Worm (Caenorhabditis elegans) whole organism, L2 larva: ENCODE results near the gene ttr-3.

Experiments
- C34F6.9 ChIP-seq: fragments of 150-350 bp; optimal IDR thresholded peaks from 2 replicates; lab custom pipeline; 2014; ENCODE audit warnings: missing biosample characterization, missing genetic modification characterization
- F13H6.1 ChIP-seq: sonication (generic microtip); optimal IDR thresholded peaks from 2 replicates; lab custom pipeline; 2016; ENCODE audit warnings: missing genetic modification characterization, missing compliant biosample characterization
- Y55F3AM.14 ChIP-seq: fragments of 200-800 bp; sonication (Bioruptor generic); optimal IDR thresholded peaks from 2 replicates; lab custom pipeline; 2018; ENCODE audit warnings: mild to moderate bottlenecking, missing genetic modification characterization, missing compliant biosample characterization
- ama-1 ChIP-seq: fragments of 150-350 bp; optimal IDR thresholded peaks from 2 replicates; lab custom pipeline; 2018; ENCODE audit warnings: inconsistent platforms
- blmp-1 ChIP-seq: sonication (generic microtip); optimal IDR thresholded peaks from 2 replicates; lab custom pipeline; 2017; ENCODE audit warnings: missing genetic modification characterization, mild to moderate bottlenecking, missing compliant biosample characterization, antibody characterized with exemption, moderate library complexity; ENCODE audit not compliant: insufficient read depth
- crh-2 ChIP-seq: sonication (generic microtip); optimal IDR thresholded peaks from 2 replicates; lab custom pipeline; 2017; ENCODE audit warnings: missing biosample characterization, missing genetic modification characterization
- dmd-4 ChIP-seq: sonication (generic microtip); optimal IDR thresholded peaks from 2 replicates; lab custom pipeline; 2017; ENCODE audit warnings: missing biosample characterization, missing genetic modification characterization
- egl-27 ChIP-seq: sonication (generic microtip); optimal IDR thresholded peaks from 3 replicates; lab custom pipeline; 2017; ENCODE audit warnings: missing biosample characterization, missing genetic modification reagents, missing genetic modification characterization
- elt-1 ChIP-seq: fragments of 150-350 bp; optimal IDR thresholded peaks from 2 replicates; lab custom pipeline; 2014; ENCODE audit warnings: missing biosample characterization, missing genetic modification characterization
- elt-3 ChIP-seq: sonication (generic microtip); optimal IDR thresholded peaks from 2 replicates; lab custom pipeline; 2017; ENCODE audit warnings: missing biosample characterization, missing genetic modification characterization
- fos-1 ChIP-seq: fragments of 150-350 bp; optimal IDR thresholded peaks from 2 replicates; lab custom pipeline; 2014; ENCODE audit warnings: missing biosample characterization, missing genetic modification characterization
- gmeb-1 ChIP-seq: fragments of 150-350 bp; optimal IDR thresholded peaks from 2 replicates; lab custom pipeline; 2014; ENCODE audit warnings: missing biosample characterization, missing genetic modification characterization
- lin-13 ChIP-seq: fragments of 150-350 bp; optimal IDR thresholded peaks from 2 replicates; lab custom pipeline; 2014; ENCODE audit warnings: missing biosample characterization, missing genetic modification reagents, missing genetic modification characterization
- mab-5 ChIP-seq: fragments of 150-350 bp; optimal IDR thresholded peaks from 2 replicates; lab custom pipeline; 2014; ENCODE audit warnings: missing biosample characterization, missing genetic modification characterization
- mbf-1 ChIP-seq: sonication (generic microtip); optimal IDR thresholded peaks from 2 replicates; lab custom pipeline; 2017; ENCODE audit warnings: missing biosample characterization, missing genetic modification characterization
- mdl-1 ChIP-seq, 2 experiments: fragments of 150-350 bp in 1 of 2; sonication (generic microtip) in 1 of 2; optimal IDR thresholded peaks; 2 replicates each; lab custom pipeline; 2017; ENCODE audit warnings: missing biosample characterization in 2 of 2, missing genetic modification characterization in 2 of 2
- nhr-11 ChIP-seq: fragments of 150-350 bp; optimal IDR thresholded peaks from 2 replicates; lab custom pipeline; 2014; ENCODE audit warnings: missing biosample characterization, missing genetic modification characterization
- nhr-12 ChIP-seq: fragments of 150-350 bp; optimal IDR thresholded peaks from 2 replicates; lab custom pipeline; 2014; ENCODE audit warnings: missing biosample characterization, missing genetic modification characterization
- nhr-129 ChIP-seq: fragments of 150-350 bp; optimal IDR thresholded peaks from 2 replicates; lab custom pipeline; 2014; ENCODE audit warnings: missing biosample characterization, missing genetic modification characterization
- nhr-21 ChIP-seq: fragments of 150-350 bp; optimal IDR thresholded peaks from 2 replicates; lab custom pipeline; 2014; ENCODE audit warnings: missing biosample characterization, missing genetic modification characterization
- nhr-23 ChIP-seq: fragments of 150-350 bp; optimal IDR thresholded peaks from 2 replicates; lab custom pipeline; 2014; ENCODE audit warnings: missing biosample characterization, missing genetic modification reagents, missing genetic modification characterization
- nhr-25 ChIP-seq: fragments of 150-350 bp; sonication (generic microtip); optimal IDR thresholded peaks from 3 replicates; lab custom pipeline; 2014; ENCODE audit warnings: missing biosample characterization, missing genetic modification characterization
- nhr-6 ChIP-seq: fragments of 150-350 bp; optimal IDR thresholded peaks from 2 replicates; lab custom pipeline; 2014; ENCODE audit warnings: missing biosample characterization, missing genetic modification characterization
- nhr-77 ChIP-seq: fragments of 150-350 bp; optimal IDR thresholded peaks from 2 replicates; lab custom pipeline; 2014; ENCODE audit warnings: missing biosample characterization, missing genetic modification characterization
- peb-1 ChIP-seq: fragments of 150-350 bp; optimal IDR thresholded peaks from 2 replicates; lab custom pipeline; 2014; ENCODE audit warnings: missing biosample characterization, missing genetic modification characterization
- sem-4 ChIP-seq: fragments of 150-350 bp; optimal IDR thresholded peaks from 2 replicates; lab custom pipeline; 2014; ENCODE audit warnings: missing biosample characterization, missing genetic modification reagents, missing genetic modification characterization
- sma-3 ChIP-seq: sonication (generic microtip); optimal IDR thresholded peaks from 2 replicates; lab custom pipeline; 2016; ENCODE audit warnings: missing genetic modification reagents, missing genetic modification characterization, missing compliant biosample characterization
- sma-9 ChIP-seq, 2 experiments: fragments of 150-350 bp in 1 of 2; sonication (generic microtip) in 1 of 2; optimal IDR thresholded peaks; 2 replicates each; lab custom pipeline; 2014 to 2016; ENCODE audit warnings: missing genetic modification characterization in 2 of 2, mild to moderate bottlenecking in 1 of 2, missing biosample characterization in 1 of 2, missing compliant biosample characterization in 1 of 2, missing genetic modification reagents in 1 of 2, moderate library complexity in 1 of 2
- unc-39 ChIP-seq: fragments of 150-350 bp; optimal IDR thresholded peaks from 2 replicates; lab custom pipeline; 2014; ENCODE audit warnings: missing biosample characterization, missing genetic modification characterization
- unc-55 ChIP-seq: fragments of 150-350 bp; sonication (generic microtip); optimal IDR thresholded peaks from 3 replicates; lab custom pipeline; 2014; ENCODE audit warnings: missing biosample characterization, missing genetic modification reagents, missing genetic modification characterization
- unc-62 ChIP-seq: fragments of 150-350 bp; optimal IDR thresholded peaks from 2 replicates; lab custom pipeline; 2014; ENCODE audit warnings: missing biosample characterization, missing genetic modification reagents, missing genetic modification characterization
- ztf-1 ChIP-seq: fragments of 200-800 bp; sonication (Bioruptor generic); conservative IDR thresholded peaks from 2 replicates; pipeline ENCODE4 v1.3.6; 2022; ENCODE audit warnings: missing genetic modification characterization, missing compliant biosample characterization
- ztf-11 ChIP-seq: sonication (generic microtip); optimal IDR thresholded peaks from 2 replicates; lab custom pipeline; 2017; ENCODE audit warnings: missing biosample characterization, missing genetic modification characterization
- ztf-4 ChIP-seq: fragments of 150-350 bp; optimal IDR thresholded peaks from 2 replicates; lab custom pipeline; 2014; ENCODE audit warnings: missing biosample characterization, missing genetic modification characterization

ttr-3 gene

DNA sequence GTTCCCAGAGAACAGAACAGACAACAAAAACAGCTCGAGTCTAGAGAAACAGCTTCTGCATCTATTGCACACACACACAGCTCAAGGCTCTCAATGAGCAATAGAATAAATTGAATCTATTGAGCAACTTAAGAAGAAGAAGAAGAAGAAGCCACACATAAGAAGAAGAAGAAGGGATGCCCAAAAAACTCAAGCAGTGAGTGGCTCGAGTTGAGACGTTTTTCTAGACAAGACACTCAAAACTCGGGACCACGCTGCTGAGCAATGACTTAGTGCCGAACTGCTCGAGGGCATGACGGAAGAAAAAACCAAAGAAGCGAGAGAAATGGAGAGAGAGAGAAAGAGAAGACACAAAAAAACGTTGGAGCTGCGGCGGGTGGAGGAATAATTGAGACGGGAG, 21.2 kb downstream of the ttr-3 start:
- TF ChIP-seq F13H6.1, result no peak
- TF ChIP-seq sma-9 (GFP tag; optimal IDR thresholded peaks at IDR 0.05; lab: Kevin White, UChicago), result peak; percentile 8
- TF ChIP-seq sma-9 (tag; optimal IDR thresholded peaks at IDR 0.05; lab: Kevin White, UChicago), result no peak
- TF ChIP-seq fos-1 (tag; lab: Kevin White, UChicago), result peak; percentile 16
- peak; percentile 3 for TF ChIP-seq unc-55
- TF ChIP-seq mab-5 (tag; lab: Kevin White, UChicago), result no peak
- TF ChIP-seq ama-1 (lab: Kevin White, UChicago), result peak; percentile 16
- no peak for TF ChIP-seq mbf-1
- TF ChIP-seq lin-13 (GFP tag; lab: Kevin White, UChicago), result no peak
- TF ChIP-seq nhr-23, result no peak
- peak; percentile 78 for TF ChIP-seq nhr-129 (tag; lab: Kevin White, UChicago)
- TF ChIP-seq C34F6.9 (tag; lab: Kevin White, UChicago), result peak; percentile 66
- TF ChIP-seq, all 48 proteins: peak for 6

DNA sequence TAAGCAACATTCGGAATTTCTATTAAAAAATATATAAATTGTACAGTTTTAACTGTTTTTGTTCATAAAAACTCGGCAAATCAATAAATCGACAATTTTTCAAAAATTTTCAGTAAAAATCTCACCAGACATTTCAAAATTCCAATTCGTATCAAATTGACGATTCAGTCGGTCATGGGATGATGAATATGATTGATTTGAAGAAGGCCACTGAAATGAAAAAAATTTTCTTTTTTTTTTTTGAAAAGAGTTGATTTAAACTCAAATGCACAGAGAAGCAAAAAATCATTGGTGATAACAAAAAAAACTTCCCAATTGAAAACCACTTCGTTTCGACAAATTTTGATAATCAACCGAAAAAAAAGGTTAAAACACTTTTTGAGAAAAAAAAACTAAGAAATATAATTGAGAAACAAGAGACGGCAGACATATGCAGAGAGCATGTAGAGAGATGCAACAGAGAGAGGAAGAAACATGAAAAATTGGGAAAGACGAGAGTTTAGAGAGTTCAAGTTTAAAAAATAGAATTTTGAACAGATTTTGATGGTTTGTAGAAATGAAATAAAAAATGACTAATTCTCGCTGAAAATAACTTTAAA, 22.8 kb downstream of the ttr-3 start:
- TF ChIP-seq unc-39 (no peak), dmd-4 (tag; lab: Kevin White, UChicago) (no peak), fos-1 (tag; lab: Kevin White, UChicago) (peak; percentile 59), nhr-11 (tag; lab: Kevin White, UChicago) (no peak), mbf-1 (no peak), unc-55 (peak; percentile 42), elt-3 (tag; lab: Kevin White, UChicago) (no peak), sma-3 (GFP tag; lab: Kevin White, UChicago) (no peak), egl-27 (tag; lab: Kevin White, UChicago) (no peak), nhr-129 (tag; lab: Kevin White, UChicago) (no peak), nhr-6 (tag; lab: Kevin White, UChicago) (no peak), blmp-1 (tag; lab: Kevin White, UChicago) (no peak), C34F6.9 (tag; lab: Kevin White, UChicago) (peak; percentile 49), crh-2 (tag; lab: Kevin White, UChicago) (peak; percentile 21), gmeb-1 (peak; percentile 26)

DNA sequence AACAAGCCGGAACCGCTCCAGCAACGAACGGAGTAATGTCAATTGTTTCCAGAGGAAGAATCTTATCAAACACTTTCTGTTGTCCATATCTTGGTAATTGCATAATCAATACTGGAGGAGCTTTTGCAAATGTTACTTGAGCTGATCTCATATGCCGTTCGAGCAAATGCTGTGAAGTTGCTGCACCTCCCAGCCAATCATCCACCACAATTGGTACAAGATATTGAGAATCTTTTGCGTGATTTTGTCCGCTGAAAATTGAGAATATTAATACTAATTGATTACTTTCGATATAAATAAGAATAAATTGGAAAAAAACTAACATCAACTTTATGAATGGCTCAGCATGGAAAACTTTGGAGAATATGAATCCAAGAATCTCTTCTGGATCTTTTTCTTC, 26.8 kb downstream of the ttr-3 start:
- TF ChIP-seq egl-27 (tag; lab: Kevin White, UChicago), result no peak
- TF ChIP-seq elt-1, result no peak
- TF ChIP-seq nhr-77, result no peak
- no peak for TF ChIP-seq mab-5 (tag; lab: Kevin White, UChicago)
- no peak for TF ChIP-seq blmp-1 (tag; lab: Kevin White, UChicago)
- TF ChIP-seq Y55F3AM.14, result no peak
- no peak for TF ChIP-seq sem-4 (tag; lab: Kevin White, UChicago)
- no peak for TF ChIP-seq unc-62
- TF ChIP-seq unc-39, result no peak
- no peak for TF ChIP-seq elt-3 (tag; lab: Kevin White, UChicago)
- TF ChIP-seq, all 48 proteins: peak for 0

ce11 chrIII:9892855-9893254, 33.7 kb downstream of the ttr-3 start, which contains the start of gene mam-7:
Gene mam-7 (plus strand): TSS chrIII:9893155.
- no peak for TF ChIP-seq ztf-11 (tag; lab: Kevin White, UChicago)
- no peak for TF ChIP-seq ztf-1 (GFP tag; lab: Robert Waterston, UW)
- no peak for TF ChIP-seq elt-3 (tag; lab: Kevin White, UChicago)
- no peak for TF ChIP-seq nhr-12
- TF ChIP-seq nhr-21 (tag; lab: Kevin White, UChicago), result no peak
- no peak for TF ChIP-seq nhr-11 (tag; lab: Kevin White, UChicago)
- TF ChIP-seq nhr-25 (tag; lab: Kevin White, UChicago), result no peak
- TF ChIP-seq unc-62, result no peak
- TF ChIP-seq gmeb-1, result no peak
- TF ChIP-seq peb-1, result no peak
- TF ChIP-seq crh-2 (tag; lab: Kevin White, UChicago), result no peak
- no peak for TF ChIP-seq elt-1
- no peak for TF ChIP-seq mdl-1 (tag; optimal IDR thresholded peaks at IDR 0.05; lab: Kevin White, UChicago)
- no peak for TF ChIP-seq sem-4 (tag; lab: Kevin White, UChicago)
- no peak for TF ChIP-seq dmd-4 (tag; lab: Kevin White, UChicago)
- TF ChIP-seq ztf-4 (tag; lab: Kevin White, UChicago), result no peak
- TF ChIP-seq fos-1 (tag; lab: Kevin White, UChicago), result no peak
